Fruit fly (Drosophila melanogaster) whole organism, adult: ENCODE results near the gene Gyf.

ENCODE experiments used
- CG11617 ChIP-seq: fragments of 200-800 bp; sonication (Bioruptor generic); optimal IDR thresholded peaks from 2 replicates; lab custom pipeline; 2017; ENCODE audit warnings: mild to moderate bottlenecking, missing biosample characterization, missing genetic modification reagents, missing genetic modification characterization
- CG12768 ChIP-seq: fragments of 200-800 bp; sonication (Bioruptor generic); optimal IDR thresholded peaks from 2 replicates; lab custom pipeline; 2017; ENCODE audit warnings: missing biosample characterization, missing genetic modification characterization, mild to moderate bottlenecking, moderate library complexity, missing genetic modification reagents
- CG14711 ChIP-seq: fragments of 200-800 bp; sonication (Bioruptor generic); optimal IDR thresholded peaks from 2 replicates; lab custom pipeline; 2018; ENCODE audit warnings: missing biosample characterization, mild to moderate bottlenecking, missing genetic modification characterization, moderate library complexity
- CG1620 ChIP-seq: fragments of 200-800 bp; sonication (Bioruptor generic); optimal IDR thresholded peaks from 2 replicates; lab custom pipeline; 2016; ENCODE audit warnings: missing biosample characterization, missing genetic modification characterization
- CG33017 ChIP-seq: fragments of 200-800 bp; sonication (Bioruptor generic); optimal IDR thresholded peaks from 2 replicates; lab custom pipeline; 2018; ENCODE audit warnings: missing biosample characterization, mild to moderate bottlenecking, missing genetic modification characterization, moderate library complexity
- CG5204 ChIP-seq: fragments of 200-800 bp; sonication (Bioruptor generic); optimal IDR thresholded peaks from 2 replicates; lab custom pipeline; 2016; ENCODE audit warnings: missing biosample characterization, missing genetic modification characterization
- CG7045 ChIP-seq: fragments of 200-800 bp; sonication (Bioruptor generic); optimal IDR thresholded peaks from 2 replicates; lab custom pipeline; 2017; ENCODE audit warnings: missing biosample characterization, mild to moderate bottlenecking, missing genetic modification characterization
- CG7101 ChIP-seq: fragments of 200-800 bp; sonication (Bioruptor generic); optimal IDR thresholded peaks from 2 replicates; lab custom pipeline; 2018; ENCODE audit warnings: missing biosample characterization, mild to moderate bottlenecking, missing genetic modification characterization, moderate library complexity
- Clk ChIP-seq: fragments of 200-800 bp; sonication (Bioruptor generic); optimal IDR thresholded peaks from 2 replicates; lab custom pipeline; 2017; ENCODE audit warnings: missing biosample characterization, missing genetic modification characterization
- Crg-1 ChIP-seq: fragments of 200-800 bp; sonication (Bioruptor generic); optimal IDR thresholded peaks from 2 replicates; lab custom pipeline; 2016; ENCODE audit warnings: missing biosample characterization, missing genetic modification characterization
- Hr96 ChIP-seq: fragments of 200-800 bp; sonication (Bioruptor generic); optimal IDR thresholded peaks from 2 replicates; lab custom pipeline; 2016; ENCODE audit warnings: missing biosample characterization, missing genetic modification characterization
- Mnt ChIP-seq: fragments of 200-800 bp; sonication (Bioruptor generic); optimal IDR thresholded peaks from 2 replicates; lab custom pipeline; 2016; ENCODE audit warnings: missing biosample characterization, mild to moderate bottlenecking, missing genetic modification characterization
- bab1 ChIP-seq: fragments of 200-800 bp; sonication (Bioruptor generic); optimal IDR thresholded peaks from 3 replicates; lab custom pipeline; 2019; ENCODE audit warnings: missing biosample characterization, mild to moderate bottlenecking, missing genetic modification characterization, moderate library complexity
- cic ChIP-seq: fragments of 200-800 bp; sonication (Bioruptor generic); optimal IDR thresholded peaks from 2 replicates; lab custom pipeline; 2017; ENCODE audit warnings: missing biosample characterization, mild to moderate bottlenecking, missing genetic modification characterization, moderate library complexity
- cnc ChIP-seq, 2 experiments: fragments of >200 bp; optimal IDR thresholded peaks; 2 replicates each; lab custom pipeline; 2017
- kay ChIP-seq: fragments of 200-800 bp; sonication (Bioruptor generic); peaks from one replicate; lab custom pipeline; 2016; ENCODE audit warnings: missing biosample characterization, missing genetic modification characterization, borderline replicate concordance
- ovo ChIP-seq: fragments of 200-800 bp; sonication (Bioruptor generic); optimal IDR thresholded peaks from 2 replicates; lab custom pipeline; 2016; ENCODE audit warnings: missing biosample characterization, missing genetic modification characterization
- pad ChIP-seq: fragments of 200-800 bp; sonication (Bioruptor generic); optimal IDR thresholded peaks from 3 replicates; lab custom pipeline; 2017; ENCODE audit warnings: missing biosample characterization, missing genetic modification characterization, mild to moderate bottlenecking, moderate library complexity, missing genetic modification reagents
- tj ChIP-seq: fragments of 200-800 bp; sonication (Bioruptor generic); optimal IDR thresholded peaks from 3 replicates; lab custom pipeline; 2017; ENCODE audit warnings: missing biosample characterization, mild to moderate bottlenecking, missing genetic modification characterization, moderate library complexity
- toe ChIP-seq: fragments of 200-800 bp; sonication (Bioruptor generic); optimal IDR thresholded peaks from 2 replicates; lab custom pipeline; 2016; ENCODE audit warnings: missing biosample characterization, missing genetic modification characterization

Gyf gene

DNA sequence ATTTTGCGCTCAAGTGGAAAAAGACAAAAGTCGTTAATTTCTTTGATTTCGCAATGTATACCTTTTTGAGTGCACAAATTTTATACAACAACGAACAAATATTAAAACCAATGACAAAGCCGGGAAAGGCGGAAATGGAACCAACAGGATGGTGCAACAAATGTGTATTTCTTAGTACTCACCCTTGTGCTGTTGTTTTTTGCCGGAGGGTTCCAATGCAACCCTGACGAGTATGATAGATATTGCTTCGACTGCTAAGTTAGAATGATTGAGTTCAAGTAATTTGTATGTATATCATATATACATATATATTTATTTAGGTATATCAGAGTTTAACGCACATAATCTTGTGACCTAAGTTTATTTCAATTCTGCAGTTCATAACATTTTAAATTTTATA is 11.8 kb downstream of the Gyf start:
- TF ChIP-seq CG1620 (GFP tag; lab: Kevin White, UChicago) (no peak), kay (peak; percentile 24)

DNA sequence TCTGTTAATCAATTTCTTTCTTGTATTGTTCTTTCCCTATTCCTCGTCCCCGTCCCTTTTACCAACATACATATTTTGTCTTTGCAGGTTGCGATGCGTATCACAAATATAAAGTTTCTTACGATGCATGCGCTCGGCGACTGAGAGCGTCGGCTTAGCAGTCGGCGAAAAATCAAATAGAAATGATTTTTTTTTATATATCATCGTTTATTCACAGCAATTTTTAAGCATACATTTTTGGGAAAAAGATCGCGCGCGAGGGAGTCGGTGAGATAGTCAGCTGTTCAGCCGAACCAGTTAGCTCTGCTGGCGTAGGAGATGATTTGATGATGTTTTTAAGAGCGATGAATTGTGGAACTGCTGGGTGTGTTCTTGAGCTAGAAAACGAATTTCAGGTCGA is 13.5 kb downstream of the Gyf start:
- TF ChIP-seq CG7045, result no peak
- TF ChIP-seq kay, result peak; percentile 66

DNA sequence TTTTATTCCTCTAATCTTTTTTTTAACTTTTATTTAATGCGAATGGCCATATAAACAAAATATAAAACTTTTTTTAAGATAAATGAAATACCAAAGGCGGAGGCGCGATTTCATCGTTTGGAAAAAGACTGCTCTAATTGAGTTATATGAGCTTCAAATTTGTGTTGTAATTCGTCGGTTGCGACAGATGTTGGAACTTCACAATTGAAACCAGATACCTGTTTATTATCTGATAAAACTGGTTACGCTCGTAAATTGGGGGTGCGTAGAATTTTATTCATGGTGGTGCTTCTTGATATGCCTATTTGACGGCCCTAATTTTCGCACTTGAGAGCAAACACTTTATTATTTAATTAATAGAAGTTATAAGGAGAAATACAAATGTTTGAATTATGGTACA is 14.5 kb downstream of the Gyf start:
- TF ChIP-seq CG7101 (no peak), bab1 (GFP tag; lab: Kevin White, UChicago) (no peak), CG5204 (GFP tag; lab: Kevin White, UChicago) (no peak), Hr96 (GFP tag; lab: Kevin White, UChicago) (no peak), Mnt (GFP tag; lab: Kevin White, UChicago) (no peak), CG1620 (GFP tag; lab: Kevin White, UChicago) (no peak), tj (no peak), CG11617 (GFP tag; lab: Kevin White, UChicago) (no peak), CG7045 (no peak), kay (no peak), Clk (GFP tag; lab: Kevin White, UChicago) (no peak), cic (GFP tag; lab: Kevin White, UChicago) (no peak), pad (GFP tag; lab: Kevin White, UChicago) (no peak), toe (GFP tag; lab: Kevin White, UChicago) (no peak), cnc (optimal IDR thresholded peaks at IDR 0.05; lab: Kevin White, UChicago) (no peak), CG12768 (GFP tag; lab: Kevin White, UChicago) (no peak)

DNA sequence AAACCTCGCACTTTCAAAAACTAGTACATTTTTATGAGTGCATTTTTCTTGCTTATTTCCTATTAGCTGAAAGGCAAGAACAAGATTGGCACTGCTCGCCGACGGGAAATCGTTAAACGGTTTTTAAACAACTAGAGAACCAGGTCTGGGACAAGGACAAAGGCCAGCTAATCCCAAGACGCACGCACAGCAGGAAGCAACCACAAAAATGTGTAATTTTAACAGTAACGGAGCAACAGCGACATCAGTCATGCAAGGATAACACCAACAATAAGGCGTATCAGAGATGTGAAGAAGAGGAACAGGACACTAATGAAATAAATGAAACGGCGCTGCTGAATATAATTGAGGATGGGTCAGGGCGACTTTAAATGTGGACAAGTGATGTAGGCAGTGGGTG is 15.7 kb downstream of the Gyf start:
- TF ChIP-seq pad (GFP tag; lab: Kevin White, UChicago) (no peak), Clk (GFP tag; lab: Kevin White, UChicago) (no peak), cic (GFP tag; lab: Kevin White, UChicago) (no peak), Crg-1 (GFP tag; lab: Kevin White, UChicago) (no peak), kay (no peak), toe (GFP tag; lab: Kevin White, UChicago) (no peak)

dm6 chr4:846092-846491 is 20.7 kb downstream of the Gyf start:
- no peak for TF ChIP-seq tj
- TF ChIP-seq pad (GFP tag; lab: Kevin White, UChicago), result no peak
- TF ChIP-seq Mnt (GFP tag; lab: Kevin White, UChicago), result no peak
- no peak for TF ChIP-seq toe (GFP tag; lab: Kevin White, UChicago)
- TF ChIP-seq bab1 (GFP tag; lab: Kevin White, UChicago), result no peak
- no peak for TF ChIP-seq CG11617 (GFP tag; lab: Kevin White, UChicago)
- TF ChIP-seq CG5204 (GFP tag; lab: Kevin White, UChicago), result no peak
- TF ChIP-seq CG1620 (GFP tag; lab: Kevin White, UChicago), result no peak
- TF ChIP-seq CG14711 (tag; lab: Kevin White, UChicago), result no peak
- no peak for TF ChIP-seq cnc (optimal IDR thresholded peaks at IDR 0.05; lab: Kevin White, UChicago)
- no peak for TF ChIP-seq Crg-1 (GFP tag; lab: Kevin White, UChicago)
- no peak for TF ChIP-seq Hr96 (GFP tag; lab: Kevin White, UChicago)
- no peak for TF ChIP-seq CG7101
- TF ChIP-seq Clk (GFP tag; lab: Kevin White, UChicago), result no peak
- no peak for TF ChIP-seq cic (GFP tag; lab: Kevin White, UChicago)
- no peak for TF ChIP-seq ovo (GFP tag; lab: Kevin White, UChicago)
- no peak for TF ChIP-seq CG33017
- no peak for TF ChIP-seq kay
- no peak for TF ChIP-seq CG12768 (GFP tag; lab: Kevin White, UChicago)
- TF ChIP-seq CG7045, result no peak

- TF ChIP-seq CG12768 (GFP tag; lab: Kevin White, UChicago), result no peak
- no peak for TF ChIP-seq cic (GFP tag; lab: Kevin White, UChicago)
- TF ChIP-seq CG11617 (GFP tag; lab: Kevin White, UChicago), result no peak
- no peak for TF ChIP-seq Mnt (GFP tag; lab: Kevin White, UChicago)
- TF ChIP-seq pad (GFP tag; lab: Kevin White, UChicago), result no peak
- no peak for TF ChIP-seq CG7101
- no peak for TF ChIP-seq Clk (GFP tag; lab: Kevin White, UChicago)
- no peak for TF ChIP-seq CG1620 (GFP tag; lab: Kevin White, UChicago)
- TF ChIP-seq Crg-1 (GFP tag; lab: Kevin White, UChicago), result no peak
- no peak for TF ChIP-seq ovo (GFP tag; lab: Kevin White, UChicago)
- no peak for TF ChIP-seq toe (GFP tag; lab: Kevin White, UChicago)
- no peak for TF ChIP-seq CG14711 (tag; lab: Kevin White, UChicago)
- no peak for TF ChIP-seq kay
- TF ChIP-seq Hr96 (GFP tag; lab: Kevin White, UChicago), result no peak
- no peak for TF ChIP-seq CG33017
These were observed 22.4 kb downstream of the Gyf start, which contains the start of gene fd102C for dm6 chr4:844468-844867. Gene fd102C, minus strand, starts transcription at chr4:844529.

dm6 chr4:835535-836138 is 31.2 kb downstream of the Gyf start:
- no peak for TF ChIP-seq CG5204 (GFP tag; lab: Kevin White, UChicago)
- TF ChIP-seq cnc (optimal IDR thresholded peaks at IDR 0.05; lab: Kevin White, UChicago), result no peak
- no peak for TF ChIP-seq Clk (GFP tag; lab: Kevin White, UChicago)
- TF ChIP-seq CG33017, result no peak
